Worm (Caenorhabditis elegans): ENCODE data around the gene tig-3.

The tig-3 gene

DNA sequence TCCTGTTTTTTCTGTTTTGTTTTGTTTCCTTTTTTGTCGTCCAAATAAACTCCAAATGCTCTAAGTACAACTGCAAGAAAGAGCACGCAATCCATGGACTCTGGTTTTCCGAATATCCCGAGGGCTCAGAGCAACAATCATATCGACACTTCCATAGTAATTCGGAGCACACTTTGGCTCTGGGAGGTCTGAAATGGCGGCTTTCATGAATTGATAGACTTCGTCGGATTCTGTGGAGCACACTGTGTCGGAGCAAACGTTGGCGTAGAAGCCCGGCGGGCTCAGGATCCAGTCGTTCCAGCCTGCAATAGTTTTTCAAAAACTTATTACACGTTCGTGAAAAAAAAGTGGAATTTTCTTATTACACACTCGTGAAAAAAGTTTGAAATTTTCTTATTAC lies 6.7 kb downstream of the tig-3 start:
- TF ChIP-seq fax-1 (tag; optimal IDR thresholded peaks at IDR 0.05) (no peak), K02D7.2 (tag; optimal IDR thresholded peaks at IDR 0.05) (no peak), ceh-24 (tag; optimal IDR thresholded peaks at IDR 0.05) (no peak), hlh-15 (tag; optimal IDR thresholded peaks at IDR 0.05) (no peak), unc-3 (GFP tag; conservative IDR thresholded peaks at IDR 0.05) (no peak), unc-3 (tag; optimal IDR thresholded peaks at IDR 0.05) (no peak)

ce11 chrII:15239681-15240080 lies 11.9 kb downstream of the tig-3 start:
- peak; percentile 46 for TF ChIP-seq mec-3 (tag; optimal IDR thresholded peaks at IDR 0.05; ENCODE audit: borderline replicate concordance)
- no peak for TF ChIP-seq sox-2 (GFP tag; IDR thresholded peaks at IDR 0.05)

DNA sequence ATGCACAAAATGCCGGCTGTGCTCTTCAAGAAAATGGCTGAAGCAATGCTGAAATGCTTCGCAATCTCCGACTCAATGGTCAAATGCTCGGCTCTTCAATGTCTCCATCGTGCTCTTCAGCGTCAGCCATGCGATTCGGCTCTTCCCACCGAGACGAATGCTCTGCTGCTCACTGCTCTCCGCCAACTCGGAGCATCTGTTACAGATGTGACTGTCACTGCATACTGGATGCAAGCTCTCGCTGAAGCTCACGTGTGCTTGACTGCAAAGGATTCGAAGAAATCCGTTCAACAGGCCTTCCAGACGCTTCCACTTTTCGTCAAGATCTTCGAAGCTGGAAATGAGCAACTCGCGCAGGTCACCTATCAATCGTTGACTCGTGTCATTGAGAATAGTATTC lies 14.4 kb downstream of the tig-3 start:
- TF ChIP-seq fkh-10 (GFP tag; optimal IDR thresholded peaks at IDR 0.05) (no peak), ceh-30 (tag; optimal IDR thresholded peaks at IDR 0.05) (no peak), ceh-34 (tag; optimal IDR thresholded peaks at IDR 0.05) (no peak), ceh-18 (tag; optimal IDR thresholded peaks at IDR 0.05) (no peak), ceh-6 (GFP tag; optimal IDR thresholded peaks at IDR 0.05) (no peak), C08G9.2 (tag; optimal IDR thresholded peaks at IDR 0.05) (no peak), pha-4 (tag; optimal IDR thresholded peaks at IDR 0.05) (no peak), ceh-22 (tag; optimal IDR thresholded peaks at IDR 0.05) (no peak), hlh-6 (tag; optimal IDR thresholded peaks at IDR 0.05) (no peak), rnt-1 (tag; optimal IDR thresholded peaks at IDR 0.05) (no peak), ceh-14 (tag; optimal IDR thresholded peaks at IDR 0.05) (no peak), hlh-8 (tag; optimal IDR thresholded peaks at IDR 0.05) (no peak), hlh-15 (tag; optimal IDR thresholded peaks at IDR 0.05) (no peak), ama-1 (optimal IDR thresholded peaks at IDR 0.05) (no peak), ceh-24 (tag; optimal IDR thresholded peaks at IDR 0.05) (no peak), nhr-11 (tag; optimal IDR thresholded peaks at IDR 0.05) (no peak), ceh-48 (tag; optimal IDR thresholded peaks at IDR 0.05) (no peak), ceh-9 (tag; optimal IDR thresholded peaks at IDR 0.05) (no peak)

DNA sequence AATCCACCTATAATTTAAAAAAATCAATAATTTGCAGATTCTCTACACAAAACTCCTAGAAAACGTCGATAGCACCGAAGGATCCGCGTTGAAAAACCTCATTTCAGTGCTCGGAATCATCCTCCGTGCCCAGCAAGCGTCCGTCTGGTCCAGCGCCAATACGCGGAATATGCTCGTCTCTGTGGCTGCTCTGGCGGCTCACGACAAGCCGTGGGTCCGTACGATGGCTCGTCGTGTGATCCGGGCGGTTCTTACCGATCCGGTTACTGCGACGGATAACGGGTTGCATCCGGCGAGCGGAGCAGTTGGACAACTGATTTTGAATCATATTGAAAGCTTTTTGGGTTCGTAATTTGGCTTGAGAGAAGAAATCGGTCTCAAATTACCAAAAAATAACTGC lies 16.0 kb downstream of the tig-3 start:
- TF ChIP-seq ref-2 (tag; optimal IDR thresholded peaks at IDR 0.05): no peak
- TF ChIP-seq eyg-1 (tag; optimal IDR thresholded peaks at IDR 0.05): no peak
- TF ChIP-seq hlh-15 (tag; optimal IDR thresholded peaks at IDR 0.05): no peak
- TF ChIP-seq ets-4 (tag; optimal IDR thresholded peaks at IDR 0.05): no peak
- no peak for TF ChIP-seq ahr-1 (tag; optimal IDR thresholded peaks at IDR 0.05)
- TF ChIP-seq dmd-4 (tag; optimal IDR thresholded peaks at IDR 0.05; ENCODE audit: borderline replicate concordance): no peak
- no peak for TF ChIP-seq hlh-6 (tag; optimal IDR thresholded peaks at IDR 0.05)
- TF ChIP-seq hlh-8 (tag; optimal IDR thresholded peaks at IDR 0.05): no peak
- no peak for TF ChIP-seq ceh-19 (GFP tag; optimal IDR thresholded peaks at IDR 0.05)
- TF ChIP-seq elt-4 (tag; optimal IDR thresholded peaks at IDR 0.05): no peak
- TF ChIP-seq hlh-30 (tag; optimal IDR thresholded peaks at IDR 0.05; ENCODE audit: insufficient read depth): no peak
- TF ChIP-seq sox-4 (tag; optimal IDR thresholded peaks at IDR 0.05): no peak
- no peak for TF ChIP-seq hlh-13 (GFP tag; optimal IDR thresholded peaks at IDR 0.05)
- TF ChIP-seq ceh-30 (tag; optimal IDR thresholded peaks at IDR 0.05): no peak
- TF ChIP-seq dve-1 (tag; optimal IDR thresholded peaks at IDR 0.05): no peak
- no peak for TF ChIP-seq che-1 (tag; optimal IDR thresholded peaks at IDR 0.05)
- TF ChIP-seq ceh-24 (tag; optimal IDR thresholded peaks at IDR 0.05): no peak
- no peak for TF ChIP-seq F13H6.1 (tag; optimal IDR thresholded peaks at IDR 0.05)
- no peak for TF ChIP-seq ztf-16 (tag; optimal IDR thresholded peaks at IDR 0.05)
- no peak for TF ChIP-seq ceh-48 (tag; optimal IDR thresholded peaks at IDR 0.05)

All from whole organism, late embryonic.